Worm (Caenorhabditis elegans): ENCODE measurements around the gene srw-82.

- TF ChIP-seq dao-5 (tag; optimal IDR thresholded peaks at IDR 0.05) (no peak), W03F9.2 (tag; optimal IDR thresholded peaks at IDR 0.05) (no peak)
These were observed 33.7 kb upstream of the srw-82 start, which contains the start of gene Y51A2B.16 for ce11 chrV:18397814-18398213.

Measured in whole organism, L4/young adult.